Fruit fly (Drosophila melanogaster): ENCODE results near the gene CatB.

Gene CatB

dm6 chr2L:8719757-8720156 is 14.4 kb downstream of the CatB start:
- TF ChIP-seq sv (GFP tag; optimal IDR thresholded peaks at IDR 0.05) (no peak), h (GFP tag; optimal IDR thresholded peaks at IDR 0.05) (peak; percentile 30)

- no peak for TF ChIP-seq dmrt93B (GFP tag; optimal IDR thresholded peaks at IDR 0.05)
- TF ChIP-seq br (GFP tag; optimal IDR thresholded peaks at IDR 0.05): no peak
- TF ChIP-seq Dfd (GFP tag; optimal IDR thresholded peaks at IDR 0.05): no peak
Observed at dm6 chr2L:8721028-8721427, 15.7 kb downstream of the CatB start.

- TF ChIP-seq h (GFP tag; optimal IDR thresholded peaks at IDR 0.05) (no peak), Sp1 (GFP tag; optimal IDR thresholded peaks at IDR 0.05) (no peak), Hr78 (GFP tag; optimal IDR thresholded peaks at IDR 0.05) (no peak), CrebA (GFP tag; optimal IDR thresholded peaks at IDR 0.05; ENCODE audit: borderline replicate concordance) (no peak)
Observed at dm6 chr2L:8732702-8733101, 27.3 kb downstream of the CatB start.

dm6 chr2L:8734304-8734703 is 28.9 kb downstream of the CatB start:
- no peak for TF ChIP-seq pan (optimal IDR thresholded peaks at IDR 0.05)
- TF ChIP-seq Rel (GFP tag; optimal IDR thresholded peaks at IDR 0.05): no peak
- TF ChIP-seq Rel (tag; optimal IDR thresholded peaks at IDR 0.05): no peak
- TF ChIP-seq CrebA (GFP tag; optimal IDR thresholded peaks at IDR 0.05; ENCODE audit: borderline replicate concordance): no peak
- TF ChIP-seq OdsH (GFP tag; optimal IDR thresholded peaks at IDR 0.05): no peak
- no peak for TF ChIP-seq Dfd (GFP tag; optimal IDR thresholded peaks at IDR 0.05)
- TF ChIP-seq ey (GFP tag; optimal IDR thresholded peaks at IDR 0.05): no peak
- TF ChIP-seq HLH106 (tag; optimal IDR thresholded peaks at IDR 0.05): no peak
- TF ChIP-seq usp (GFP tag; optimal IDR thresholded peaks at IDR 0.05): no peak

- TF ChIP-seq Rel (GFP tag; optimal IDR thresholded peaks at IDR 0.05) (no peak), Rel (tag; optimal IDR thresholded peaks at IDR 0.05) (no peak), GATAd (GFP tag; optimal IDR thresholded peaks at IDR 0.05) (no peak), foxo (GFP tag; optimal IDR thresholded peaks at IDR 0.05) (no peak), Hr83 (GFP tag; optimal IDR thresholded peaks at IDR 0.05; ENCODE audit: poor library complexity, severe bottlenecking) (no peak), Vsx2 (GFP tag; optimal IDR thresholded peaks at IDR 0.05; ENCODE audit: partially characterized antibody) (no peak), N (GFP tag; optimal IDR thresholded peaks at IDR 0.05) (no peak), CG9705 (GFP tag; optimal IDR thresholded peaks at IDR 0.05) (no peak), woc (GFP tag; optimal IDR thresholded peaks at IDR 0.05) (no peak), Mio (GFP tag; optimal IDR thresholded peaks at IDR 0.05) (no peak), usp (GFP tag; optimal IDR thresholded peaks at IDR 0.05) (no peak), Dfd (GFP tag; optimal IDR thresholded peaks at IDR 0.05) (no peak), CG32264 (GFP tag; optimal IDR thresholded peaks at IDR 0.05) (no peak), h (GFP tag; optimal IDR thresholded peaks at IDR 0.05) (no peak), tai (GFP tag; optimal IDR thresholded peaks at IDR 0.05) (no peak)
Observed at dm6 chr2L:8734998-8735397, 29.6 kb downstream of the CatB start.

dm6 chr2L:8735572-8735996 is 30.2 kb downstream of the CatB start:
- peak; percentile 66 for TF ChIP-seq Sp1 (GFP tag; optimal IDR thresholded peaks at IDR 0.05)
- no peak for TF ChIP-seq jim (GFP tag; optimal IDR thresholded peaks at IDR 0.05)
- no peak for TF ChIP-seq tai (GFP tag; optimal IDR thresholded peaks at IDR 0.05)
- peak; percentile 67 for TF ChIP-seq br (GFP tag; optimal IDR thresholded peaks at IDR 0.05)
- TF ChIP-seq pan (optimal IDR thresholded peaks at IDR 0.05): no peak
- peak; percentile 56 for TF ChIP-seq OdsH (GFP tag; optimal IDR thresholded peaks at IDR 0.05)
- TF ChIP-seq dsf (GFP tag; optimal IDR thresholded peaks at IDR 0.05; ENCODE audit: borderline replicate concordance): no peak
- TF ChIP-seq Hr78 (GFP tag; optimal IDR thresholded peaks at IDR 0.05): no peak
- TF ChIP-seq dmrt93B (GFP tag; optimal IDR thresholded peaks at IDR 0.05): no peak
- TF ChIP-seq Vsx2 (GFP tag; optimal IDR thresholded peaks at IDR 0.05; ENCODE audit: partially characterized antibody): peak; percentile 82
- TF ChIP-seq Rel (GFP tag; optimal IDR thresholded peaks at IDR 0.05): peak; percentile 66
- TF ChIP-seq Rel (tag; optimal IDR thresholded peaks at IDR 0.05): peak; percentile 69
- no peak for TF ChIP-seq CG9705 (GFP tag; optimal IDR thresholded peaks at IDR 0.05)
- no peak for TF ChIP-seq ey (GFP tag; optimal IDR thresholded peaks at IDR 0.05)
- no peak for TF ChIP-seq sage (GFP tag; optimal IDR thresholded peaks at IDR 0.05)
- no peak for TF ChIP-seq Mio (GFP tag; optimal IDR thresholded peaks at IDR 0.05)
- TF ChIP-seq woc (GFP tag; optimal IDR thresholded peaks at IDR 0.05): peak; percentile 17
- TF ChIP-seq Jra (GFP tag; optimal IDR thresholded peaks at IDR 0.05): peak; percentile 85
- peak; percentile 83 to 89 for TF ChIP-seq dl (GFP tag; optimal IDR thresholded peaks at IDR 0.05; ENCODE audit: insufficient read depth in 1 of 2, partially characterized antibody in 2 of 2)
- TF ChIP-seq lola (GFP tag; optimal IDR thresholded peaks at IDR 0.05): no peak
- peak; percentile 94 for TF ChIP-seq Dif (GFP tag; optimal IDR thresholded peaks at IDR 0.05; ENCODE audit: partially characterized antibody)
- TF ChIP-seq CG32264 (GFP tag; optimal IDR thresholded peaks at IDR 0.05): no peak
- no peak for TF ChIP-seq Abd-B (GFP tag; optimal IDR thresholded peaks at IDR 0.05)
- TF ChIP-seq Hnf4 (GFP tag; optimal IDR thresholded peaks at IDR 0.05): peak; percentile 85
- peak; percentile 79 for TF ChIP-seq h (GFP tag; optimal IDR thresholded peaks at IDR 0.05)
- TF ChIP-seq psq (GFP tag; optimal IDR thresholded peaks at IDR 0.05): peak; percentile 12
- TF ChIP-seq foxo (GFP tag; optimal IDR thresholded peaks at IDR 0.05): peak in 1 of 2 experiments; percentile 38
- TF ChIP-seq CrebA (GFP tag; optimal IDR thresholded peaks at IDR 0.05; ENCODE audit: borderline replicate concordance): peak; percentile 22
- TF ChIP-seq brk (GFP tag; optimal IDR thresholded peaks at IDR 0.05): no peak
- TF ChIP-seq Hr83 (GFP tag; optimal IDR thresholded peaks at IDR 0.05; ENCODE audit: poor library complexity, severe bottlenecking): peak; percentile 91
- no peak for TF ChIP-seq sv (GFP tag; optimal IDR thresholded peaks at IDR 0.05)
- no peak for TF ChIP-seq Myc (optimal IDR thresholded peaks at IDR 0.05)

All from whole organism, wandering third instar larva.